Fruit fly (Drosophila melanogaster) whole organism, prepupa: ENCODE measurements around the gene KaiR1D.

Experiments
- CG16779 ChIP-seq: fragments of 200-800 bp; sonication (Bioruptor generic); optimal IDR thresholded peaks from 3 replicates; lab custom pipeline; 2017; ENCODE audit warnings: missing biosample characterization, mild to moderate bottlenecking, missing genetic modification characterization
- CG32006 ChIP-seq: fragments of 200-800 bp; sonication (Bioruptor generic); optimal IDR thresholded peaks from 3 replicates; lab custom pipeline; 2017; ENCODE audit warnings: missing biosample characterization, mild to moderate bottlenecking, missing genetic modification characterization
- CG34406 ChIP-seq: fragments of 200-800 bp; sonication (Bioruptor generic); optimal IDR thresholded peaks from 3 replicates; lab custom pipeline; 2016; ENCODE audit warnings: missing biosample characterization, missing genetic modification characterization
- CG6792 ChIP-seq: fragments of 200-800 bp; sonication (Bioruptor generic); optimal IDR thresholded peaks from 3 replicates; lab custom pipeline; 2016; ENCODE audit warnings: missing biosample characterization, missing genetic modification characterization
- Gug ChIP-seq: fragments of 200-800 bp; sonication (Bioruptor generic); IDR thresholded peaks from 2 replicates; pipeline ENCODE4 v1.3.6; 2022; ENCODE audit warnings: missing biosample characterization, missing genetic modification characterization
- OdsH ChIP-seq: fragments of 200-800 bp; sonication (Bioruptor generic); optimal IDR thresholded peaks from 3 replicates; lab custom pipeline; 2016; ENCODE audit warnings: missing biosample characterization, missing genetic modification characterization
- fd59A ChIP-seq: fragments of 200-800 bp; sonication (Bioruptor generic); optimal IDR thresholded peaks from 2 replicates; lab custom pipeline; 2017; ENCODE audit warnings: missing biosample characterization, mild to moderate bottlenecking, missing genetic modification characterization, missing genetic modification reagents
- fd85E ChIP-seq: fragments of 200-800 bp; sonication (Bioruptor generic); optimal IDR thresholded peaks from 3 replicates; lab custom pipeline; 2016; ENCODE audit warnings: missing biosample characterization, missing genetic modification characterization
- lz ChIP-seq: fragments of 200-800 bp; sonication (Bioruptor generic); optimal IDR thresholded peaks from 3 replicates; lab custom pipeline; 2016; ENCODE audit warnings: missing biosample characterization, missing genetic modification characterization
- net ChIP-seq: fragments of 200-800 bp; sonication (Bioruptor generic); optimal IDR thresholded peaks from 3 replicates; lab custom pipeline; 2016; ENCODE audit warnings: missing biosample characterization, missing genetic modification characterization
- pdm3 ChIP-seq: fragments of 200-800 bp; sonication (Bioruptor generic); optimal IDR thresholded peaks from 3 replicates; lab custom pipeline; 2016; ENCODE audit warnings: missing biosample characterization, missing genetic modification characterization

- no peak for TF ChIP-seq CG6792 (GFP tag; lab: Kevin White, UChicago)
- no peak for TF ChIP-seq fd59A (GFP tag; lab: Kevin White, UChicago)
- no peak for TF ChIP-seq Gug (GFP tag; lab: Robert Waterston, UW)
- no peak for TF ChIP-seq CG34406 (GFP tag; lab: Kevin White, UChicago)
- TF ChIP-seq fd85E (GFP tag; lab: Kevin White, UChicago): no peak
- TF ChIP-seq pdm3 (GFP tag; lab: Kevin White, UChicago): no peak
- no peak for TF ChIP-seq net (GFP tag; lab: Kevin White, UChicago)
- TF ChIP-seq lz (GFP tag; lab: Kevin White, UChicago): no peak
- TF ChIP-seq OdsH (GFP tag; lab: Kevin White, UChicago): no peak
- TF ChIP-seq CG16779 (tag; lab: Kevin White, UChicago): no peak
- no peak for TF ChIP-seq CG32006 (GFP tag; lab: Kevin White, UChicago)
Observed at dm6 chr3R:20901656-20902055, 35.6 kb upstream of the KaiR1D start, which contains the start of gene Grik.
